Worm (Caenorhabditis elegans) whole organism, mixed stage, embryonic: ENCODE results near the gene C35D10.10.

Experiments
- M03D4.4 ChIP-seq: sonication (generic microtip); optimal IDR thresholded peaks from 2 replicates; lab custom pipeline; 2017; ENCODE audit warnings: mild to moderate bottlenecking, missing genetic modification characterization, missing compliant biosample characterization
- blmp-1 ChIP-seq: fragments of 150-350 bp; optimal IDR thresholded peaks from 2 replicates; lab custom pipeline; 2014; ENCODE audit warnings: missing biosample characterization, missing genetic modification characterization
- ceh-39 ChIP-seq: fragments of 150-350 bp; optimal IDR thresholded peaks from 2 replicates; lab custom pipeline; 2014; ENCODE audit warnings: missing biosample characterization, missing genetic modification characterization
- ceh-83 ChIP-seq: fragments of 200-800 bp; sonication (Bioruptor generic); optimal IDR thresholded peaks from 2 replicates; lab custom pipeline; 2018; ENCODE audit warnings: mild to moderate bottlenecking, missing genetic modification characterization, missing compliant biosample characterization
- ces-1 ChIP-seq: fragments of 150-350 bp; optimal IDR thresholded peaks from 2 replicates; lab custom pipeline; 2014; ENCODE audit warnings: missing biosample characterization, missing genetic modification reagents, missing genetic modification characterization
- cnd-1 ChIP-seq: fragments of 200-800 bp; sonication (Bioruptor generic); optimal IDR thresholded peaks from 2 replicates; lab custom pipeline; 2018; ENCODE audit warnings: mild to moderate bottlenecking, missing genetic modification characterization, missing compliant biosample characterization
- drap-1 ChIP-seq: fragments of 200-800 bp; sonication (Bioruptor generic); optimal IDR thresholded peaks from 3 replicates; lab custom pipeline; 2018; ENCODE audit warnings: mild to moderate bottlenecking, missing genetic modification characterization, missing compliant biosample characterization
- elt-1 ChIP-seq: sonication (generic microtip); optimal IDR thresholded peaks from 2 replicates; lab custom pipeline; 2017; ENCODE audit warnings: missing genetic modification characterization, mild to moderate bottlenecking, missing compliant biosample characterization, antibody characterized with exemption, moderate library complexity, borderline replicate concordance; ENCODE audit not compliant: insufficient read depth
- flh-1 ChIP-seq: fragments of 200-800 bp; sonication (Bioruptor generic); optimal IDR thresholded peaks from 2 replicates; lab custom pipeline; 2018; ENCODE audit warnings: mild to moderate bottlenecking, missing genetic modification characterization, moderate library complexity, missing compliant biosample characterization
- ham-2 ChIP-seq: fragments of 200-800 bp; sonication (Bioruptor generic); optimal IDR thresholded peaks from 2 replicates; lab custom pipeline; 2018; ENCODE audit warnings: mild to moderate bottlenecking, missing genetic modification characterization, missing compliant biosample characterization
- hlh-1 ChIP-seq: fragments of 150-350 bp; optimal IDR thresholded peaks from 2 replicates; lab custom pipeline; 2014; ENCODE audit warnings: missing biosample characterization, missing genetic modification reagents, missing genetic modification characterization
- lin-13 ChIP-seq: fragments of 150-350 bp; optimal IDR thresholded peaks from 2 replicates; lab custom pipeline; 2014; ENCODE audit warnings: missing biosample characterization, missing genetic modification characterization
- lin-32 ChIP-seq: fragments of 200-800 bp; sonication (Bioruptor generic); optimal IDR thresholded peaks from 2 replicates; lab custom pipeline; 2018; ENCODE audit warnings: mild to moderate bottlenecking, missing genetic modification characterization, missing compliant biosample characterization
- lsy-2 ChIP-seq: fragments of 150-350 bp; optimal IDR thresholded peaks from 2 replicates; lab custom pipeline; 2014; ENCODE audit warnings: missing biosample characterization, missing genetic modification characterization
- mab-5 ChIP-seq: fragments of 150-350 bp; optimal IDR thresholded peaks from 2 replicates; lab custom pipeline; 2014; ENCODE audit warnings: missing biosample characterization, missing genetic modification characterization
- mep-1 ChIP-seq: fragments of 150-350 bp; optimal IDR thresholded peaks from 2 replicates; lab custom pipeline; 2017; ENCODE audit warnings: missing biosample characterization, missing genetic modification reagents, missing genetic modification characterization, inconsistent platforms
- mls-2 ChIP-seq: sonication (generic microtip); optimal IDR thresholded peaks from 2 replicates; lab custom pipeline; 2016; ENCODE audit warnings: mild to moderate bottlenecking, missing genetic modification characterization, moderate library complexity, missing compliant biosample characterization
- nhr-12 ChIP-seq: fragments of 150-350 bp; optimal IDR thresholded peaks from 2 replicates; lab custom pipeline; 2014; ENCODE audit warnings: missing biosample characterization, missing genetic modification characterization
- nhr-2 ChIP-seq: fragments of 150-350 bp; optimal IDR thresholded peaks from 2 replicates; lab custom pipeline; 2014; ENCODE audit warnings: missing biosample characterization, missing genetic modification characterization
- nhr-28 ChIP-seq: fragments of 150-350 bp; optimal IDR thresholded peaks from 2 replicates; lab custom pipeline; 2014; ENCODE audit warnings: missing biosample characterization, missing genetic modification characterization
- nhr-76 ChIP-seq: sonication (generic microtip); optimal IDR thresholded peaks from 2 replicates; lab custom pipeline; 2017; ENCODE audit warnings: missing biosample characterization, missing genetic modification characterization
- pha-4 ChIP-seq: fragments of 150-350 bp; optimal IDR thresholded peaks from 2 replicates; lab custom pipeline; 2018; ENCODE audit warnings: missing biosample characterization, missing genetic modification reagents, missing genetic modification characterization
- sptf-1 ChIP-seq: sonication (generic microtip); optimal IDR thresholded peaks from 2 replicates; lab custom pipeline; 2017; ENCODE audit warnings: mild to moderate bottlenecking, missing genetic modification characterization, moderate library complexity, missing compliant biosample characterization
- tbx-8 ChIP-seq: fragments of 200-800 bp; sonication (Bioruptor generic); optimal IDR thresholded peaks from 2 replicates; lab custom pipeline; 2018; ENCODE audit warnings: mild to moderate bottlenecking, missing genetic modification characterization, moderate library complexity, missing compliant biosample characterization
- unc-120 ChIP-seq: sonication (generic microtip); optimal IDR thresholded peaks from 2 replicates; lab custom pipeline; 2017; ENCODE audit warnings: missing genetic modification characterization, missing compliant biosample characterization; ENCODE audit not compliant: poor library complexity, severe bottlenecking
- unc-39 ChIP-seq: fragments of 150-350 bp; optimal IDR thresholded peaks from 2 replicates; lab custom pipeline; 2014; ENCODE audit warnings: missing biosample characterization, missing genetic modification characterization
- unc-62 ChIP-seq: fragments of 150-350 bp; optimal IDR thresholded peaks from 2 replicates; lab custom pipeline; 2014; ENCODE audit warnings: missing biosample characterization, missing genetic modification reagents, missing genetic modification characterization
- zip-8 ChIP-seq: fragments of 150-350 bp; optimal IDR thresholded peaks from 2 replicates; lab custom pipeline; 2014; ENCODE audit warnings: missing biosample characterization, missing genetic modification characterization

The C35D10.10 gene

DNA sequence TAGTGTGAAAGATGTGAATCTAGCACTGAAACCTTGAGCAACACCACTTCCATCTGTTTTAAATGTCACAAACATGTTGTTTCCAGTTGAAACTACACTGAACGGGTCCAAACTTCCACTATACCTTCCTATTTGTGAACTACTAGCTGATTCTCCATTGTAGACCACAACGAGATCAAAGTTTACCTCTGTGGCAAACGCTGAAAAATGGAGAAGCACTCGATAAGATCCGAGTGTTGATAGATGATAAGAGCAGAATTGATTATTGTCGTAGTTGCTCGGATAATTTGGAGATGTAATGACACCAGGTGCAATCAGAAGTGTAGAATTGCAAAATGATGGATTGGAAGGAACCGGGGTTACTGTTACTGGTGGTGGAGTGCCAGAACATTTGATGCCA is 20.4 kb upstream of the C35D10.10 start:
- TF ChIP-seq elt-1 (no peak), tbx-8 (GFP tag; lab: Kevin White, UChicago) (no peak)

DNA sequence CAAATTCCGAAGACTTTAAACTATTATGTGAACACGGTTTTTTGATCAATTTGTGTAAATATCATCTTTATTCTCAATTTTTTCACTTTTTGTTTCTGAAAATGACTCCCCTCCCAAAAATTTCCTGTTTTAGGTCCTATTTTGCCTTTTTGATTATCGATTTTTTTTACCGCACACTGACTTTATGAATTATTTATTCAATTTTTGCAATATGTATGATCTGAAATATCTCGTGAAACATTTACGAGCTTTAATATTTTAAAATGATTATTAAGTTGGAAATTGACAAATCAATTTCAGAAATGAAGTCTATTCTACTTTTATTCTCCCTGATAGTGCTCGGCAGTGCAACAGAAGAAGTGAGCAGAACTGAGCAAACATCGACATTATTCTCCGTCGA is 17.9 kb upstream of the C35D10.10 start, which contains the start of gene C35D10.1:
Gene C35D10.1 (plus strand): TSS at position 301 of the 400 bp plus-strand sequence.
- no peak for TF ChIP-seq nhr-28
- TF ChIP-seq nhr-2 (tag; lab: Kevin White, UChicago), result no peak
- no peak for TF ChIP-seq zip-8 (tag; lab: Kevin White, UChicago)
- no peak for TF ChIP-seq ceh-39
- TF ChIP-seq mab-5, result no peak
- no peak for TF ChIP-seq lin-13 (tag; lab: Kevin White, UChicago)
- no peak for TF ChIP-seq lsy-2 (tag; lab: Kevin White, UChicago)
- TF ChIP-seq sptf-1 (tag; lab: Kevin White, UChicago), result no peak
- TF ChIP-seq pha-4 (tag; lab: Kevin White, UChicago), result no peak
- TF ChIP-seq, all 35 proteins: peak for 0

DNA sequence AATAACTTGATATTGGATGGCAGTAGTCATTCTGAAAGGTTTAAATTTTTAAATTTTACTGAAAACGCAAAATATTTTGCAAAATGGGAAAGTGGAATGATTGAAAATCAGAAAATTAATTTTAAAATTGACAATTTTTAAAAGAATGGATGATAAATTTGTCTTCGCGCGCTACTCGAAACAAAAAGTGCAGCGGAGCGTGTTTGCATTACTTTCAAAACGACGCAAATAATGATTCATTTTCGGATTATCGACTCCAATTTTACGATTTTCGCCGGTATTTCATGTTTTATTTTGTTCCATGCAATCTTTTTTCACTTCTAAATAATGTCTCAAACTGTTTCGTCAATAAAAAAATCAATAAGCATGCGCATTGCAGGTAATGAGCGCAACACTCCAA is 16.7 kb upstream of the C35D10.10 start, which contains the start of the genes tost-1 and arx-6:
Gene tost-1 (minus strand): TSS at position 31 of the 400 bp plus-strand sequence.
Gene arx-6 (plus strand): TSS at position 378 of the 400 bp plus-strand sequence.
- peak; percentile 37 for TF ChIP-seq lsy-2 (tag; lab: Kevin White, UChicago)
- TF ChIP-seq mep-1 (tag; lab: Kevin White, UChicago), result peak; percentile 50
- TF ChIP-seq pha-4 (tag; lab: Kevin White, UChicago), result peak; percentile 19
- TF ChIP-seq unc-120 (tag; lab: Kevin White, UChicago), result no peak

DNA sequence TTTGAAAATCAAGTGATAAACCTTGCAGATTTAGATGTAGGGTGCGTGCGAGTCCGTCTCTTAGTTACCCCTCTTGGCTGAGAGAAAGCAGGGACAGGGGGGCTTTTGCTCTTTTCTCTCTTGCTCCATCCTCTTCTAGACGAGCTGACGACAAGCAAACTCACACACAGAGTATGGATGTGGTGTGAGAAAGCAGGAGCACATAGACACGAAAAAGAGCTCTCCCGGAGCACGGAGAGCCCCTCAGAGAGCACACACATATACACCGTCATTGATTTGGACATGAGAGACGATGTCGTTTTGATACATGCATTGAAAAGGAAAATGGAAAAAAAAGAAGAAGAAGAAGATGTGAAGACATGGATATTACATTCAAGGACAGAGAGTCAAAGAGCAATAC is 14.1 kb upstream of the C35D10.10 start:
- TF ChIP-seq blmp-1 (tag; lab: Kevin White, UChicago) (no peak), ces-1 (peak; percentile 21)
- TF ChIP-seq, all 35 proteins: peak for 1

DNA sequence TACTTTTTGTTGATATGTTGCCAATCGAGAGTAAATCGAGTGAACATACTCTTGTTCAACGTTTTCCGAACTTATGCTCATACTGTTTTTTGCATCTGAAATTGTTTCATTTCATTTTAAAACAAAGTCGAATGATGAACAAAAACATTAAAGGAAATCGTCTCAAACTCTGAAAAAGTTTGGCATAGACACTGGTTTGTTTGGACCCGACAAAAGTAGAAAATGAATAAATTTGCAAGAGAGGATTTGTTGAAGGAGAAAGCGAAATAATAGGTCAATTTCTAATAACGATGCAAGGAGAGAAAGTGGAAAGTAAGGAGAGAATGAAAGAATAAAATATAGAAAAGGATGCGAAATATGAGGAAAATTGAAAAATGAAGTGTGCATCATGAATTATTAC is 13.1 kb upstream of the C35D10.10 start, which contains the start of gene C35D10.12:
Gene C35D10.12 (minus strand): TSS at position 101 of the 400 bp plus-strand sequence.
- TF ChIP-seq unc-62 (GFP tag; lab: Kevin White, UChicago) (no peak), nhr-28 (no peak), cnd-1 (tag; lab: Kevin White, UChicago) (no peak), drap-1 (GFP tag; lab: Kevin White, UChicago) (no peak), elt-1 (no peak), flh-1 (GFP tag; lab: Kevin White, UChicago) (no peak), unc-120 (tag; lab: Kevin White, UChicago) (no peak)
- TF ChIP-seq, all 35 proteins: peak for 0

DNA sequence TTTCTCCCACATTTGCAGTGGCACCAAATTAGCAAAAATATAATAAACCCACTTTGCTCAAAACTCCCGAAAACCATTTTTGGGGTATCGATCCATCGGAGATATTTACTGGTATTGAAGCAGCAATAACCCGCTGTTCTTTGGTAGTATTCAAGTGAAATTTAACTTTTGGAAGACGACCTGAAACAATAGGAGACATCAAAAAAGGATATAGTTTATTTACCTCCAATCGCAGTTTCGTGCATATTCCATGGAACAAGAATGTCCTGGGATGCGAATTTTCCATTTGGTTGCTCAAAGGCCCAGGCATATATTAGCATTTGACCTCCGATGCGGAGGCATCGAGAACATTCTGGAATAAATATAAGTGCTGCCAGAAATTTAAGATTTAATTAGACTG is 11.8 kb upstream of the C35D10.10 start:
- TF ChIP-seq cnd-1 (tag; lab: Kevin White, UChicago) (no peak), ceh-39 (no peak), zip-8 (tag; lab: Kevin White, UChicago) (no peak), unc-120 (tag; lab: Kevin White, UChicago) (no peak), lin-32 (GFP tag; lab: Kevin White, UChicago) (no peak), unc-39 (tag; lab: Kevin White, UChicago) (no peak), M03D4.4 (tag; lab: Kevin White, UChicago) (no peak), ham-2 (GFP tag; lab: Kevin White, UChicago) (no peak)

DNA sequence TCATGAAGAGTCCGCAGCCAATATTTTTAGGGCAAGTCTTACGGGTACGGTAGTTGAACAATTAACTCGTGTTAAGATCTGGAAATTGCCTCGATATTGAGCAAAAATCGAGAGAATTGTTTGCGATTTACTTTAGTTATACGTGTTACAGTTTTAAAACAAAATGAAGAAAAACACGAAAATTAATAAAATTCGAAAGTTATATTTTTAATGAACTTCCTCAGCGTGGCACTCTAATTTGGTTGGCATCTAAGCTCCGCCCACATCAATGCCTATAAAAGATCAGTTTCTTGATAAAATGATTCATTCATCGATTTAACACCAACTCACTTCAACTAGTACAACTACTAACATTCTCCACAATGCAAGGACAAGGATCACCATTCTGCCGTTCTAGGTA is 8.9 kb upstream of the C35D10.10 start, which contains the start of gene gipc-1:
Gene gipc-1 (plus strand): TSS at position 301 of the 400 bp plus-strand sequence.
- TF ChIP-seq blmp-1 (tag; lab: Kevin White, UChicago), result no peak
- TF ChIP-seq nhr-76 (tag; lab: Kevin White, UChicago), result no peak
- TF ChIP-seq mab-5, result no peak
- no peak for TF ChIP-seq M03D4.4 (tag; lab: Kevin White, UChicago)
- TF ChIP-seq nhr-12, result no peak
- TF ChIP-seq elt-1, result no peak
- no peak for TF ChIP-seq hlh-1 (tag; lab: Kevin White, UChicago)
- no peak for TF ChIP-seq unc-39 (tag; lab: Kevin White, UChicago)
- no peak for TF ChIP-seq unc-120 (tag; lab: Kevin White, UChicago)
- TF ChIP-seq tbx-8 (GFP tag; lab: Kevin White, UChicago), result no peak
- no peak for TF ChIP-seq ceh-83
- TF ChIP-seq lin-13 (tag; lab: Kevin White, UChicago), result no peak
- no peak for TF ChIP-seq zip-8 (tag; lab: Kevin White, UChicago)
- no peak for TF ChIP-seq flh-1 (GFP tag; lab: Kevin White, UChicago)
- TF ChIP-seq mls-2 (tag; lab: Kevin White, UChicago), result no peak
